Fruit fly (Drosophila melanogaster) whole organism, wandering third instar larva: Measurements from ENCODE around the gene CG7299.

ENCODE experiments used
- Abd-B ChIP-seq: fragments of >200 bp; optimal IDR thresholded peaks from 2 replicates; lab custom pipeline; 2017; ENCODE audit warnings: missing biosample characterization, missing genetic modification characterization
- CG32264 ChIP-seq: fragments of 200-800 bp; sonication (Bioruptor generic); optimal IDR thresholded peaks from 2 replicates; lab custom pipeline; 2016; ENCODE audit warnings: missing biosample characterization, missing genetic modification characterization
- CG9705 ChIP-seq: fragments of 200-800 bp; sonication (Bioruptor generic); optimal IDR thresholded peaks from 2 replicates; lab custom pipeline; 2018; ENCODE audit warnings: missing biosample characterization, mild to moderate bottlenecking, missing genetic modification characterization
- CrebA ChIP-seq: fragments of 200-800 bp; sonication (Bioruptor generic); optimal IDR thresholded peaks from 2 replicates; lab custom pipeline; 2016; ENCODE audit warnings: missing biosample characterization, mild to moderate bottlenecking, missing genetic modification characterization, borderline replicate concordance
- Dfd ChIP-seq: fragments of >200 bp; optimal IDR thresholded peaks from 2 replicates; lab custom pipeline; 2017; ENCODE audit warnings: missing biosample characterization, missing genetic modification characterization
- Dif ChIP-seq: fragments of 200-275, 200-300 bp; sonication (Bioruptor generic); optimal IDR thresholded peaks from 2 replicates; lab custom pipeline; 2018; ENCODE audit warnings: missing biosample characterization, missing genetic modification characterization; ENCODE audit not compliant: partially characterized antibody
- GATAd ChIP-seq: sonication (Bioruptor generic); optimal IDR thresholded peaks from 2 replicates; lab custom pipeline; 2016; ENCODE audit warnings: missing biosample characterization, missing genetic modification characterization
- Hnf4 ChIP-seq: fragments of 200-800 bp; sonication (Bioruptor generic); optimal IDR thresholded peaks from 2 replicates; lab custom pipeline; 2016; ENCODE audit warnings: missing biosample characterization, mild to moderate bottlenecking, missing genetic modification characterization
- Hr83 ChIP-seq: fragments of 200-300 bp; sonication (Bioruptor generic); optimal IDR thresholded peaks from 2 replicates; lab custom pipeline; 2016; ENCODE audit warnings: missing biosample characterization, mild to moderate bottlenecking, missing genetic modification characterization, moderate library complexity; ENCODE audit not compliant: poor library complexity, severe bottlenecking
- Jra ChIP-seq: sonication (Bioruptor generic); optimal IDR thresholded peaks from 2 replicates; lab custom pipeline; 2016; ENCODE audit warnings: missing biosample characterization, missing genetic modification characterization
- Myc ChIP-seq: fragments of >200 bp; optimal IDR thresholded peaks from 2 replicates; lab custom pipeline; 2017
- OdsH ChIP-seq: fragments of 200-800 bp; sonication (Bioruptor generic); optimal IDR thresholded peaks from 2 replicates; lab custom pipeline; 2016; ENCODE audit warnings: missing biosample characterization, mild to moderate bottlenecking, missing genetic modification characterization
- Rel ChIP-seq, 2 experiments: fragments of 200-800 bp; sonication (Bioruptor generic) in 1 of 2; optimal IDR thresholded peaks; 2 replicates in 1 of 2; 3 replicates in 1 of 2; lab custom pipeline; 2016 to 2019; ENCODE audit warnings: mild to moderate bottlenecking in 2 of 2, missing biosample characterization in 2 of 2, missing genetic modification characterization in 2 of 2, moderate library complexity in 1 of 2
- Vsx2 ChIP-seq: fragments of 200-300, 225-300 bp; sonication (Bioruptor generic); optimal IDR thresholded peaks from 2 replicates; lab custom pipeline; 2018; ENCODE audit warnings: missing biosample characterization, missing genetic modification characterization; ENCODE audit not compliant: partially characterized antibody
- br ChIP-seq: fragments of 200-800 bp; sonication (Bioruptor generic); optimal IDR thresholded peaks from 2 replicates; lab custom pipeline; 2016; ENCODE audit warnings: missing biosample characterization, missing genetic modification characterization
- dl ChIP-seq, 2 experiments: fragments of 175-275, 200-275 bp in 1 of 2; fragments of 200-275 bp in 1 of 2; sonication (Bioruptor generic); optimal IDR thresholded peaks; lab custom pipeline; 2018; ENCODE audit warnings: mild to moderate bottlenecking in 2 of 2, missing biosample characterization in 2 of 2, missing genetic modification characterization in 2 of 2, moderate library complexity in 2 of 2; ENCODE audit not compliant: partially characterized antibody in 2 of 2, insufficient read depth in 1 of 2
- dmrt93B ChIP-seq: fragments of 200-800 bp; sonication (Bioruptor generic); optimal IDR thresholded peaks from 2 replicates; lab custom pipeline; 2018; ENCODE audit warnings: missing biosample characterization, mild to moderate bottlenecking, missing genetic modification characterization
- dsf ChIP-seq: sonication (Bioruptor generic); optimal IDR thresholded peaks from 2 replicates; lab custom pipeline; 2016; ENCODE audit warnings: missing biosample characterization, missing genetic modification characterization, borderline replicate concordance
- foxo ChIP-seq, 2 experiments: fragments of 200-800 bp; sonication (Bioruptor generic); optimal IDR thresholded peaks; 2 replicates in 1 of 2; 3 replicates in 1 of 2; lab custom pipeline; 2016 to 2017; ENCODE audit warnings: missing biosample characterization in 2 of 2, missing genetic modification characterization in 2 of 2
- fru ChIP-seq: fragments of 200-800 bp; sonication (Bioruptor generic); optimal IDR thresholded peaks from 3 replicates; lab custom pipeline; 2016; ENCODE audit warnings: missing biosample characterization, mild to moderate bottlenecking, missing genetic modification characterization
- h ChIP-seq: fragments of 200-800 bp; sonication (Bioruptor generic); optimal IDR thresholded peaks from 3 replicates; lab custom pipeline; 2016; ENCODE audit warnings: missing biosample characterization, mild to moderate bottlenecking, missing genetic modification characterization
- jim ChIP-seq: fragments of 175-275, 200-325 bp; sonication (Bioruptor generic); optimal IDR thresholded peaks from 2 replicates; lab custom pipeline; 2016; ENCODE audit warnings: missing biosample characterization, mild to moderate bottlenecking, missing genetic modification characterization
- pan ChIP-seq: fragments of >200 bp; optimal IDR thresholded peaks from 2 replicates; lab custom pipeline; 2017
- psq ChIP-seq: fragments of 200-800 bp; sonication (Bioruptor generic); optimal IDR thresholded peaks from 3 replicates; lab custom pipeline; 2017; ENCODE audit warnings: missing biosample characterization, mild to moderate bottlenecking, missing genetic modification characterization, moderate library complexity
- sage ChIP-seq: fragments of 200-800 bp; sonication (Bioruptor generic); optimal IDR thresholded peaks from 2 replicates; lab custom pipeline; 2016; ENCODE audit warnings: missing biosample characterization, mild to moderate bottlenecking, missing genetic modification characterization
- usp ChIP-seq: fragments of >200 bp; optimal IDR thresholded peaks from 2 replicates; lab custom pipeline; 2017; ENCODE audit warnings: missing biosample characterization, missing genetic modification characterization
- woc ChIP-seq: sonication (Bioruptor generic); optimal IDR thresholded peaks from 2 replicates; lab custom pipeline; 2016; ENCODE audit warnings: missing biosample characterization, mild to moderate bottlenecking, missing genetic modification characterization

CG7299 gene

DNA sequence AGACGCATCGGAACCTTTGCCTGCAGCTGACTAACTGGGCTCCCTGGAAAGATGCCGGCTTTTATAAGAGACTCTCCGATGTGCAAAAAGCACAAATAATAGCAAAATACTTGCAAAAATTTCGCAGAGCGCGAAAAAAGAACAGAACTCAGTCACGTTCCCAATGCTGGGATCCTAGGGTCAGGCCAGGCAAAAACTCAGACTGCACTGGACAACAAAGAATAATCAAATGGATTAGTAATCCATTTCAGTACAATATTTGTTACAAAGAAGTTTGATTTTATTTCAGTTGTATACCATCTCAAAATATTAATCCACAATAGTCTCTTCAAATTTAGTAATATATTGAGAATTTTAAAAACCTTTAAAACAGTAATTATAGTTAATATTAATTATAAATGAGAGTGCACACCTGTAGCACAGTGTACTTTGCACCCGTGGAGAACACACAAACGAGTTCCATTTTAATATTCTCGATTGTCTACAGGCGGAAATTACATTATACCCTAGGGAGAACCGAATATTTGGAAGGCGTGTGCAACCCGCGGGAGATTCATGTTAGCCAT lies 9.9 kb upstream of the CG7299 start, which contains the start of gene CG17108:
CG17108 (minus strand) TSS at position 51 of the 566 bp plus-strand sequence.
- no peak for TF ChIP-seq CrebA (GFP tag; lab: Kevin White, UChicago)
- no peak for TF ChIP-seq br (GFP tag; lab: Kevin White, UChicago)
- TF ChIP-seq sage (GFP tag; lab: Kevin White, UChicago) = no peak
- TF ChIP-seq Myc = no peak
- no peak for TF ChIP-seq CG9705
- TF ChIP-seq dl (GFP tag; optimal IDR thresholded peaks at IDR 0.05; lab: Kevin White, UChicago; ENCODE audit: insufficient read depth in 1 of 2, partially characterized antibody in 2 of 2) = no peak
- TF ChIP-seq Jra (GFP tag; lab: Kevin White, UChicago) = no peak
- no peak for TF ChIP-seq fru (GFP tag; lab: Kevin White, UChicago)
- TF ChIP-seq foxo (GFP tag; optimal IDR thresholded peaks at IDR 0.05; lab: Kevin White, UChicago) = no peak
- TF ChIP-seq jim (GFP tag; lab: Kevin White, UChicago) = no peak
- TF ChIP-seq usp (GFP tag; lab: Kevin White, UChicago) = no peak
- TF ChIP-seq dmrt93B (GFP tag; lab: Kevin White, UChicago) = no peak
- no peak for TF ChIP-seq pan

- no peak for TF ChIP-seq Rel (GFP tag; optimal IDR thresholded peaks at IDR 0.05; lab: Kevin White, UChicago)
- TF ChIP-seq Rel (tag; optimal IDR thresholded peaks at IDR 0.05; lab: Kevin White, UChicago) = no peak
- TF ChIP-seq Dfd = peak; percentile 56
- TF ChIP-seq, all 38 proteins: peak for 1
These were observed 8.8 kb upstream of the CG7299 start for dm6 chr2L:10693018-10693417.

- TF ChIP-seq foxo (GFP tag; optimal IDR thresholded peaks at IDR 0.05; lab: Kevin White, UChicago) = no peak
- no peak for TF ChIP-seq Vsx2 (GFP tag; lab: Kevin White, UChicago)
- TF ChIP-seq Rel (GFP tag; optimal IDR thresholded peaks at IDR 0.05; lab: Kevin White, UChicago) = no peak
- peak; percentile 84 for TF ChIP-seq Rel (tag; optimal IDR thresholded peaks at IDR 0.05; lab: Kevin White, UChicago)
- no peak for TF ChIP-seq Abd-B (GFP tag; lab: Kevin White, UChicago)
- TF ChIP-seq CG32264 (GFP tag; lab: Kevin White, UChicago) = no peak
These were observed 5.2 kb upstream of the CG7299 start, which contains the start of gene CG7294 for dm6 chr2L:10689221-10690034. Gene CG7294, minus strand, starts transcription at chr2L:10689271.

DNA sequence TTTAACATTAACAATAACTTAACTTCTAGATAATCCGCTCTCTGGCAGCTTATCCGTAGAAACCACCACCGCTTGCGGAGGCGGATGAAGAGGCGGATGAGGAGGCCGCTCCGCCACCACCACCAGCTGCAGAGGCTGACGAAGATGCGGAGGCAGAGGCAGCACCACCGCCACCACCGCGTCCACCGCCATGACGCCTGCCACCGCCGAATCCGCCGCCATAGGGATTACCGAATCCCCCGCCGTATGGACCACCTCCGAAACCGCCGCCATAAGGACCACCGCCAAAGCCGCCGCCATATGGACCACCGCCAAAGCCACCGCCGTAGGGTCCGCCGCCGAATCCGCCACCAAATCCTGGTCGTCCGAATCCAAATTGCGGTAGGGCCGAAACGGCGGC lies 4.6 kb upstream of the CG7299 start:
- TF ChIP-seq dl (GFP tag; optimal IDR thresholded peaks at IDR 0.05; lab: Kevin White, UChicago; ENCODE audit: insufficient read depth in 1 of 2, partially characterized antibody in 2 of 2) = no peak
- TF ChIP-seq CG9705 = no peak
- no peak for TF ChIP-seq OdsH

DNA sequence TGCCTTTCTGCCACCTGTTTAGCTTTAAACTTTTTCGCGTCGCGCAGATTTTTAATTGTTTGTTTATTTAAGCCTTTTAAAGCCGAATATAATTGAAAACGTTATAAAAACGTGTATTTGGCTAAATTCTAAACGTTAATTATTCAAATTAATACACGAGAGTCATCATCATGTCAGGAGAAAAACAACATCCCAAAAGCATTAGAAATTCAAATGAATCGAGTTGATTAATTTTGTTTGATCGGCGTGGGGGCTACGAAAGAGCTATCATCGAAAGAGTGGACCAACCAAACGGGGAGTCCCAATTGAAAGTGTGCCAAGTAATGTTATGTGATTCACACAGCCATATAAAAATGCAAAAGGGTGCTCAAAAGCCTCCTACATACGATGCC lies 3.6 kb upstream of the CG7299 start:
- TF ChIP-seq Vsx2 (GFP tag; lab: Kevin White, UChicago) (no peak), Hnf4 (GFP tag; lab: Kevin White, UChicago) (no peak), Rel (GFP tag; optimal IDR thresholded peaks at IDR 0.05; lab: Kevin White, UChicago) (no peak), Rel (tag; optimal IDR thresholded peaks at IDR 0.05; lab: Kevin White, UChicago) (peak; percentile 53), GATAd (no peak), Hr83 (no peak)
- TF ChIP-seq, all 38 proteins: peak for 1

- TF ChIP-seq OdsH (no peak), psq (GFP tag; lab: Kevin White, UChicago) (no peak), woc (GFP tag; lab: Kevin White, UChicago) (no peak), h (GFP tag; lab: Kevin White, UChicago) (no peak), Dif (GFP tag; lab: Kevin White, UChicago) (no peak), br (GFP tag; lab: Kevin White, UChicago) (no peak), dmrt93B (GFP tag; lab: Kevin White, UChicago) (no peak), fru (GFP tag; lab: Kevin White, UChicago) (no peak), dsf (GFP tag; lab: Kevin White, UChicago) (no peak)
These were observed 3.0 kb upstream of the CG7299 start, which contains the start of gene CG7296 for dm6 chr2L:10687009-10687793. Gene CG7296, minus strand, starts transcription at chr2L:10687066.
